Worm (Caenorhabditis elegans) whole organism, L3 larva: Measurements from ENCODE around the gene ptp-5.1.

ENCODE experiments used
- R02D3.7 ChIP-seq: fragments of 150-350 bp; optimal IDR thresholded peaks from 2 replicates; lab custom pipeline; 2014; ENCODE audit warnings: missing biosample characterization, missing genetic modification characterization
- aly-2 ChIP-seq: fragments of 150-350 bp; optimal IDR thresholded peaks from 2 replicates; lab custom pipeline; 2014; ENCODE audit warnings: missing biosample characterization, missing genetic modification characterization
- ceh-16 ChIP-seq: sonication (generic microtip); optimal IDR thresholded peaks from 2 replicates; lab custom pipeline; 2017; ENCODE audit warnings: missing biosample characterization, missing genetic modification characterization
- ceh-82 ChIP-seq: fragments of 150-350 bp; optimal IDR thresholded peaks from 2 replicates; lab custom pipeline; 2014; ENCODE audit warnings: missing biosample characterization, missing genetic modification characterization
- egl-27 ChIP-seq: sonication (generic microtip); optimal IDR thresholded peaks from 4 replicates; lab custom pipeline; 2017; ENCODE audit warnings: missing biosample characterization, missing genetic modification reagents, missing genetic modification characterization
- nfya-1 ChIP-seq: sonication (generic microtip); optimal IDR thresholded peaks from 2 replicates; lab custom pipeline; 2017; ENCODE audit warnings: missing genetic modification characterization, mild to moderate bottlenecking, missing compliant biosample characterization, antibody characterized with exemption, moderate library complexity; ENCODE audit not compliant: insufficient read depth
- nhr-11 ChIP-seq: fragments of 150-350 bp; optimal IDR thresholded peaks from 2 replicates; lab custom pipeline; 2014; ENCODE audit warnings: missing biosample characterization, missing genetic modification characterization
- nhr-237 ChIP-seq: fragments of 150-350 bp; optimal IDR thresholded peaks from 2 replicates; lab custom pipeline; 2014; ENCODE audit warnings: missing biosample characterization, missing genetic modification characterization
- nhr-25 ChIP-seq: sonication (generic microtip); optimal IDR thresholded peaks from 2 replicates; lab custom pipeline; 2017; ENCODE audit warnings: missing biosample characterization, missing genetic modification characterization
- pha-4 ChIP-seq: fragments of 150-350 bp; optimal IDR thresholded peaks from 2 replicates; lab custom pipeline; 2014; ENCODE audit warnings: missing biosample characterization, missing genetic modification reagents, missing genetic modification characterization
- pqm-1 ChIP-seq: fragments of 150-350 bp; optimal IDR thresholded peaks from 2 replicates; lab custom pipeline; 2017; ENCODE audit warnings: missing biosample characterization, missing genetic modification characterization, inconsistent platforms
- skn-1 ChIP-seq: fragments of 150-350 bp; optimal IDR thresholded peaks from 2 replicates; lab custom pipeline; 2014; ENCODE audit warnings: missing biosample characterization, missing genetic modification characterization
- snpc-4 ChIP-seq: fragments of 150-350 bp; optimal IDR thresholded peaks from 2 replicates; lab custom pipeline; 2014; ENCODE audit warnings: missing biosample characterization, missing genetic modification characterization
- ztf-11 ChIP-seq: fragments of 150-350 bp; optimal IDR thresholded peaks from 2 replicates; lab custom pipeline; 2014; ENCODE audit warnings: missing biosample characterization, missing genetic modification characterization

ce11 chrIV:5137809-5138208 lies 28.3 kb upstream of the ptp-5.1 start:
- TF ChIP-seq ceh-16 = no peak
- no peak for TF ChIP-seq nhr-237 (tag; lab: Kevin White, UChicago)
- TF ChIP-seq skn-1 (tag; lab: Kevin White, UChicago) = no peak
- no peak for TF ChIP-seq pha-4 (tag; lab: Kevin White, UChicago)
- no peak for TF ChIP-seq R02D3.7 (tag; lab: Kevin White, UChicago)
- TF ChIP-seq egl-27 (tag; lab: Kevin White, UChicago) = no peak
- no peak for TF ChIP-seq ceh-82
- TF ChIP-seq ztf-11 = no peak
- TF ChIP-seq snpc-4 = no peak
- no peak for TF ChIP-seq pqm-1 (tag; lab: Kevin White, UChicago)
- TF ChIP-seq nfya-1 = peak; percentile 43
- TF ChIP-seq nhr-25 = no peak
- TF ChIP-seq aly-2 (tag; lab: Kevin White, UChicago) = no peak
- TF ChIP-seq nhr-11 (tag; lab: Kevin White, UChicago) = no peak
